Fruit fly (Drosophila melanogaster): ENCODE measurements around the gene Cpr62Bb.

Cpr62Bb gene

dm6 chr3L:1876215-1876625 is 41.3 kb upstream of the Cpr62Bb start, which contains the start of gene dre4:
Gene dre4 (minus strand): TSS chr3L:1876312.
- TF ChIP-seq CG4854 (GFP tag; optimal IDR thresholded peaks at IDR 0.05) (peak; percentile 44), Ravus (GFP tag; IDR thresholded peaks at IDR 0.05) (no peak; the same call in 1 of the 2 replicates), Dll (GFP tag; IDR thresholded peaks at IDR 0.05; ENCODE audit: partially characterized antibody) (0 out of 4 replicates have a peak, but pooled peaks have one; percentile 39), Optix (GFP tag; IDR thresholded peaks at IDR 0.05) (no peak), Vsx1 (GFP tag; optimal IDR thresholded peaks at IDR 0.05) (no peak), CG8290 (GFP tag; optimal IDR thresholded peaks at IDR 0.05) (peak; percentile 64), CG8290 (tag; optimal IDR thresholded peaks at IDR 0.05) (peak in 1 of 2 experiments; percentile 81), sqz (GFP tag; optimal IDR thresholded peaks at IDR 0.05) (peak; percentile 99), gro (GFP tag; optimal IDR thresholded peaks at IDR 0.05) (peak; percentile 81), Gug (GFP tag; IDR thresholded peaks at IDR 0.05) (peak; percentile 37; the same call in 1 of the 4 replicates), sna (GFP tag; IDR thresholded peaks at IDR 0.05; ENCODE audit: partially characterized antibody) (peak; percentile 37; the same call in 1 of the 2 replicates), tx (GFP tag; optimal IDR thresholded peaks at IDR 0.05) (peak; percentile 70), org-1 (GFP tag; optimal IDR thresholded peaks at IDR 0.05) (peak; percentile 42), CG2875 (GFP tag; optimal IDR thresholded peaks at IDR 0.05) (peak; percentile 65), CG6854 (GFP tag; optimal IDR thresholded peaks at IDR 0.05) (no peak), CG9215 (GFP tag; IDR thresholded peaks at IDR 0.05) (peak; percentile 32; the same call in 1 of the 2 replicates), CG3995 (GFP tag; optimal IDR thresholded peaks at IDR 0.05) (peak; percentile 37), en (GFP tag; optimal IDR thresholded peaks at IDR 0.05) (peak; percentile 44), Dfd (GFP tag; optimal IDR thresholded peaks at IDR 0.05) (no peak), CG6683 (GFP tag; optimal IDR thresholded peaks at IDR 0.05) (peak; percentile 34), sens-2 (GFP tag; IDR thresholded peaks at IDR 0.05) (peak; percentile 32; the same call in 1 of the 2 replicates), Fer2 (tag; optimal IDR thresholded peaks at IDR 0.05) (peak; percentile 5), grn (GFP tag; optimal IDR thresholded peaks at IDR 0.05) (peak; percentile 9), CG8765 (GFP tag; IDR thresholded peaks at IDR 0.05) (no peak), Sox102F (GFP tag; optimal IDR thresholded peaks at IDR 0.05) (peak; percentile 66), CG18262 (tag; optimal IDR thresholded peaks at IDR 0.05) (peak; percentile 70), kay (GFP tag; optimal IDR thresholded peaks at IDR 0.05) (peak; percentile 46), HmgD (GFP tag; optimal IDR thresholded peaks at IDR 0.05) (peak; percentile 68), Bteb2 (GFP tag; optimal IDR thresholded peaks at IDR 0.05) (peak; percentile 62), gem (tag; optimal IDR thresholded peaks at IDR 0.05) (peak; percentile 80), Myb (GFP tag; optimal IDR thresholded peaks at IDR 0.05) (peak; percentile 73), Bdp1 (GFP tag; optimal IDR thresholded peaks at IDR 0.05) (peak; percentile 54), slbo (GFP tag; IDR thresholded peaks at IDR 0.05) (peak; percentile 87), ara (GFP tag; IDR thresholded peaks at IDR 0.05) (peak; percentile 80), CG15073 (GFP tag; optimal IDR thresholded peaks at IDR 0.05) (no peak), Xrp1 (GFP tag; IDR thresholded peaks at IDR 0.05) (peak; percentile 80), tap (tag; optimal IDR thresholded peaks at IDR 0.05) (peak; percentile 35), hkb (optimal IDR thresholded peaks at IDR 0.05) (no peak), hkb (GFP tag; IDR thresholded peaks at IDR 0.05) (peak; percentile 84), Adf1 (GFP tag; IDR thresholded peaks at IDR 0.05) (peak; percentile 70), CG11695 (GFP tag; IDR thresholded peaks at IDR 0.05) (peak; percentile 62), Oaz (GFP tag; IDR thresholded peaks at IDR 0.05) (0 out of 2 replicates have a peak, but pooled peaks have one; percentile 29), gcm (GFP tag; optimal IDR thresholded peaks at IDR 0.05) (peak; percentile 66), CG32532 (GFP tag; IDR thresholded peaks at IDR 0.05) (peak; percentile 85), CG6689 (GFP tag; IDR thresholded peaks at IDR 0.05) (0 out of 2 replicates have a peak, but pooled peaks have one; percentile 40), prd (optimal IDR thresholded peaks at IDR 0.05) (no peak), prd (GFP tag; IDR thresholded peaks at IDR 0.05) (peak; percentile 82), maf-S (GFP tag; optimal IDR thresholded peaks at IDR 0.05) (peak; percentile 17), Abd-B (GFP tag; optimal IDR thresholded peaks at IDR 0.05) (peak; percentile 49), dm (GFP tag; optimal IDR thresholded peaks at IDR 0.05) (peak; percentile 66), B-H1 (GFP tag; IDR thresholded peaks at IDR 0.05) (peak; percentile 49; the same call in 1 of the 3 replicates), fd64A (GFP tag; optimal IDR thresholded peaks at IDR 0.05) (peak; percentile 37)
